Fruit fly (Drosophila melanogaster) whole organism, embryonic: ENCODE data around the gene CG10068.

Experiments
- Antp ChIP-seq: fragments of 200-800 bp; sonication (Bioruptor generic); optimal IDR thresholded peaks from 3 replicates; lab custom pipeline; 2016; ENCODE audit warnings: missing biosample characterization, missing genetic modification characterization
- Atf-2 ChIP-seq: fragments of 200-800 bp; sonication (Bioruptor generic); optimal IDR thresholded peaks from 2 replicates; lab custom pipeline; 2016; ENCODE audit warnings: missing biosample characterization, missing genetic modification characterization
- BEAF-32 ChIP-seq: fragments of 200-800 bp; sonication (Bioruptor generic); optimal IDR thresholded peaks from 3 replicates; lab custom pipeline; 2017; ENCODE audit warnings: missing biosample characterization, missing genetic modification characterization, mild to moderate bottlenecking, moderate library complexity, missing genetic modification reagents
- CG12659 ChIP-seq: fragments of 200-800 bp; sonication (Bioruptor generic); optimal IDR thresholded peaks from 3 replicates; lab custom pipeline; 2017; ENCODE audit warnings: mild to moderate bottlenecking, missing biosample characterization, missing genetic modification reagents, missing genetic modification characterization
- CG17612 ChIP-seq: fragments of 200-800 bp; sonication (Bioruptor generic); IDR thresholded peaks from 2 replicates; pipeline ENCODE4 v1.3.6; 2022; ENCODE audit warnings: missing biosample characterization, missing genetic modification characterization
- CG1792 ChIP-seq: fragments of 200-800 bp; sonication (Bioruptor generic); optimal IDR thresholded peaks from 2 replicates; lab custom pipeline; 2016; ENCODE audit warnings: missing biosample characterization, missing genetic modification characterization
- CG18262 ChIP-seq: fragments of 200-800 bp; optimal IDR thresholded peaks from 3 replicates; lab custom pipeline; 2019; ENCODE audit warnings: missing biosample characterization, mild to moderate bottlenecking, missing genetic modification characterization, moderate library complexity
- CG2116 ChIP-seq: fragments of 200-800 bp; sonication (Bioruptor generic); optimal IDR thresholded peaks from 3 replicates; lab custom pipeline; 2018; ENCODE audit warnings: missing biosample characterization, mild to moderate bottlenecking, missing genetic modification characterization
- CG2875 ChIP-seq: fragments of 200-800 bp; sonication (Bioruptor generic); optimal IDR thresholded peaks from 2 replicates; lab custom pipeline; 2017; ENCODE audit warnings: missing biosample characterization, mild to moderate bottlenecking, missing genetic modification characterization, missing genetic modification reagents
- CG30403 ChIP-seq: fragments of 200-800 bp; sonication (Bioruptor generic); optimal IDR thresholded peaks from 3 replicates; lab custom pipeline; 2016; ENCODE audit warnings: missing biosample characterization, missing genetic modification characterization
- CG6175 ChIP-seq: fragments of 200-800 bp; sonication (Bioruptor generic); IDR thresholded peaks from 3 replicates; pipeline ENCODE4 v1.3.6; 2022; ENCODE audit warnings: missing biosample characterization, missing genetic modification characterization
- CG6254 ChIP-seq: fragments of 200-800 bp; sonication (Bioruptor generic); optimal IDR thresholded peaks from 3 replicates; lab custom pipeline; 2017; ENCODE audit warnings: mild to moderate bottlenecking, missing biosample characterization, missing genetic modification reagents, missing genetic modification characterization
- CG7786 ChIP-seq: fragments of 200-800 bp; sonication (Bioruptor generic); optimal IDR thresholded peaks from 2 replicates; lab custom pipeline; 2016; ENCODE audit warnings: missing biosample characterization, missing genetic modification characterization
- CG8089 ChIP-seq: fragments of 200-800 bp; sonication (Bioruptor generic); optimal IDR thresholded peaks from 3 replicates; lab custom pipeline; 2016; ENCODE audit warnings: missing biosample characterization, missing genetic modification characterization
- CG8388 ChIP-seq: fragments of 200-800 bp; sonication (Bioruptor generic); optimal IDR thresholded peaks from 2 replicates; lab custom pipeline; 2019; ENCODE audit warnings: missing biosample characterization, mild to moderate bottlenecking, missing genetic modification characterization, moderate library complexity
- CG9437 ChIP-seq: fragments of 200-800 bp; sonication (Bioruptor generic); optimal IDR thresholded peaks from 2 replicates; lab custom pipeline; 2018; ENCODE audit warnings: missing biosample characterization, mild to moderate bottlenecking, missing genetic modification characterization
- Dref ChIP-seq: fragments of 200-800 bp; sonication (Bioruptor generic); IDR thresholded peaks from 2 replicates; pipeline ENCODE4 v1.3.6; 2022; ENCODE audit warnings: missing biosample characterization, missing genetic modification characterization
- HLH4C ChIP-seq: fragments of 200-800 bp; sonication (Bioruptor generic); IDR thresholded peaks from 3 replicates; pipeline ENCODE4 v1.3.6; 2022; ENCODE audit warnings: missing biosample characterization, missing genetic modification characterization; ENCODE audit not compliant: partially characterized antibody
- Hey ChIP-seq: fragments of 200-800 bp; sonication (Bioruptor generic); optimal IDR thresholded peaks from 3 replicates; lab custom pipeline; 2018; ENCODE audit warnings: missing biosample characterization, mild to moderate bottlenecking, missing genetic modification characterization
- HmgZ ChIP-seq: fragments of 200-800 bp; sonication (Bioruptor generic); optimal IDR thresholded peaks from 2 replicates; lab custom pipeline; 2018; ENCODE audit warnings: missing biosample characterization, mild to moderate bottlenecking, missing genetic modification characterization
- Hr3 ChIP-seq: fragments of 200-800 bp; sonication (Bioruptor generic); optimal IDR thresholded peaks from 3 replicates; lab custom pipeline; 2016; ENCODE audit warnings: missing biosample characterization, missing genetic modification characterization
- Lpt ChIP-seq: fragments of >200 bp; optimal IDR thresholded peaks from 2 replicates; lab custom pipeline; 2018; ENCODE audit warnings: missing biosample characterization, missing genetic modification characterization
- Max ChIP-seq: fragments of 200-800 bp; sonication (Bioruptor generic); optimal IDR thresholded peaks from 2 replicates; lab custom pipeline; 2016; ENCODE audit warnings: missing biosample characterization, mild to moderate bottlenecking, missing genetic modification characterization
- Mrtf ChIP-seq: fragments of 200-800 bp; sonication (Bioruptor generic); IDR thresholded peaks from 3 replicates; pipeline ENCODE4 v1.3.6; 2022; ENCODE audit warnings: missing biosample characterization, missing genetic modification characterization
- Rfx ChIP-seq: fragments of 200-800 bp; sonication (Bioruptor generic); IDR thresholded peaks from 2 replicates; pipeline ENCODE4 v1.3.6; 2022; ENCODE audit warnings: missing biosample characterization, missing genetic modification characterization
- Taf1 ChIP-seq: fragments of 200-800 bp; sonication (Bioruptor generic); IDR thresholded peaks from 2 replicates; pipeline ENCODE4 v1.3.6; 2022; ENCODE audit warnings: missing biosample characterization, missing genetic modification characterization
- abd-A ChIP-seq: fragments of 200-800 bp; sonication (Bioruptor generic); optimal IDR thresholded peaks from 3 replicates; lab custom pipeline; 2019; ENCODE audit warnings: missing biosample characterization, mild to moderate bottlenecking, missing genetic modification characterization, moderate library complexity
- al ChIP-seq: fragments of 200-800 bp; sonication (Bioruptor generic); IDR thresholded peaks from 2 replicates; pipeline ENCODE4 v1.3.6; 2022; ENCODE audit warnings: missing biosample characterization, missing genetic modification characterization
- bcd ChIP-seq: fragments of 200-800 bp; sonication (Bioruptor generic); optimal IDR thresholded peaks from 2 replicates; lab custom pipeline; 2017; ENCODE audit warnings: missing biosample characterization, mild to moderate bottlenecking, missing genetic modification characterization
- bigmax ChIP-seq: fragments of 200-800 bp; sonication (Bioruptor generic); optimal IDR thresholded peaks from 2 replicates; lab custom pipeline; 2018; ENCODE audit warnings: missing biosample characterization, mild to moderate bottlenecking, missing genetic modification characterization
- cato ChIP-seq: fragments of 200-800 bp; sonication (Bioruptor generic); optimal IDR thresholded peaks from 2 replicates; lab custom pipeline; 2016; ENCODE audit warnings: missing biosample characterization, missing genetic modification characterization, borderline replicate concordance
- cg ChIP-seq: fragments of 200-800 bp; sonication (Bioruptor generic); optimal IDR thresholded peaks from 3 replicates; lab custom pipeline; 2019; ENCODE audit warnings: missing biosample characterization, mild to moderate bottlenecking, missing genetic modification characterization, moderate library complexity
- ci ChIP-seq: fragments of 200-800 bp; sonication (Bioruptor generic); IDR thresholded peaks from 3 replicates; pipeline ENCODE4 v1.3.6; 2022; ENCODE audit warnings: missing biosample characterization, missing genetic modification characterization
- croc ChIP-seq: fragments of 200-800 bp; sonication (Bioruptor generic); conservative IDR thresholded peaks from 3 replicates; pipeline ENCODE4 v1.3.6; 2022; ENCODE audit warnings: missing biosample characterization, missing genetic modification characterization
- dati ChIP-seq: fragments of 200-800 bp; sonication (Bioruptor generic); IDR thresholded peaks from 2 replicates; pipeline ENCODE4 v1.3.6; 2022; ENCODE audit warnings: missing biosample characterization, missing genetic modification characterization
- dm ChIP-seq: fragments of 200-800 bp; sonication (Bioruptor generic); optimal IDR thresholded peaks from 3 replicates; lab custom pipeline; 2016; ENCODE audit warnings: missing biosample characterization, missing genetic modification characterization
- ftz-f1 ChIP-seq: fragments of 200-800 bp; sonication (Bioruptor generic); optimal IDR thresholded peaks from 2 replicates; lab custom pipeline; 2016; ENCODE audit warnings: missing biosample characterization, missing genetic modification characterization
- gt ChIP-seq: fragments of 200-800 bp; sonication (Bioruptor generic); IDR thresholded peaks from 2 replicates; pipeline ENCODE4 v1.3.6; 2022; ENCODE audit warnings: missing biosample characterization, missing genetic modification characterization
- insv ChIP-seq, 2 experiments: fragments of 200-800 bp; sonication (Bioruptor generic); optimal IDR thresholded peaks; 3 replicates each; lab custom pipeline; 2016 to 2018; ENCODE audit warnings: missing biosample characterization in 2 of 2, missing genetic modification characterization in 2 of 2
- kni ChIP-seq: fragments of 200-800 bp; sonication (Bioruptor generic); optimal IDR thresholded peaks from 3 replicates; lab custom pipeline; 2017; ENCODE audit warnings: mild to moderate bottlenecking, missing biosample characterization, missing genetic modification reagents, missing genetic modification characterization
- nerfin-2 ChIP-seq: fragments of 200-800 bp; sonication (Bioruptor generic); IDR thresholded peaks from 2 replicates; pipeline ENCODE4 v1.3.6; 2022; ENCODE audit warnings: missing biosample characterization, missing genetic modification characterization; ENCODE audit not compliant: partially characterized antibody
- nmo ChIP-seq: fragments of 200-800 bp; sonication (Bioruptor generic); optimal IDR thresholded peaks from 2 replicates; lab custom pipeline; 2018; ENCODE audit warnings: missing biosample characterization, mild to moderate bottlenecking, missing genetic modification characterization, moderate library complexity
- nom ChIP-seq: fragments of 200-800 bp; sonication (Bioruptor generic); optimal IDR thresholded peaks from 2 replicates; lab custom pipeline; 2017; ENCODE audit warnings: missing biosample characterization, missing genetic modification characterization, mild to moderate bottlenecking, moderate library complexity, missing genetic modification reagents
- otp ChIP-seq: fragments of 200-800 bp; sonication (Bioruptor generic); IDR thresholded peaks from 3 replicates; pipeline ENCODE4, ENCODE4 v1.3.6; 2022; ENCODE audit warnings: missing biosample characterization, missing genetic modification characterization
- prd ChIP-seq, 3 experiments: fragments of >200 bp in 2 of 3; fragments of 200-800 bp in 1 of 3; sonication (Bioruptor generic) in 1 of 3; optimal IDR thresholded peaks in 2 of 3; IDR thresholded peaks in 1 of 3; 2 replicates in 2 of 3; 3 replicates in 1 of 3; pipeline versions ENCODE4 v1.3.6 to Lab custom; 2017 to 2022; ENCODE audit warnings: missing biosample characterization in 1 of 3, missing genetic modification characterization in 1 of 3
- pzg ChIP-seq: fragments of 200-800 bp; sonication (Bioruptor generic); optimal IDR thresholded peaks from 3 replicates; lab custom pipeline; 2018; ENCODE audit warnings: missing biosample characterization, mild to moderate bottlenecking, missing genetic modification characterization, moderate library complexity
- seq ChIP-seq: fragments of 200-800 bp; sonication (Bioruptor generic); IDR thresholded peaks from 2 replicates; pipeline ENCODE4 v1.3.6; 2022; ENCODE audit warnings: missing biosample characterization, missing genetic modification characterization
- ssp ChIP-seq: fragments of 200-800 bp; sonication (Bioruptor generic); IDR thresholded peaks from 2 replicates; pipeline ENCODE4 v1.3.6; 2022; ENCODE audit warnings: missing biosample characterization, missing genetic modification characterization
- unpg ChIP-seq: fragments of 200-800 bp; sonication (Bioruptor generic); optimal IDR thresholded peaks from 3 replicates; lab custom pipeline; 2018; ENCODE audit warnings: missing biosample characterization, mild to moderate bottlenecking, missing genetic modification characterization, moderate library complexity

The CG10068 gene

DNA sequence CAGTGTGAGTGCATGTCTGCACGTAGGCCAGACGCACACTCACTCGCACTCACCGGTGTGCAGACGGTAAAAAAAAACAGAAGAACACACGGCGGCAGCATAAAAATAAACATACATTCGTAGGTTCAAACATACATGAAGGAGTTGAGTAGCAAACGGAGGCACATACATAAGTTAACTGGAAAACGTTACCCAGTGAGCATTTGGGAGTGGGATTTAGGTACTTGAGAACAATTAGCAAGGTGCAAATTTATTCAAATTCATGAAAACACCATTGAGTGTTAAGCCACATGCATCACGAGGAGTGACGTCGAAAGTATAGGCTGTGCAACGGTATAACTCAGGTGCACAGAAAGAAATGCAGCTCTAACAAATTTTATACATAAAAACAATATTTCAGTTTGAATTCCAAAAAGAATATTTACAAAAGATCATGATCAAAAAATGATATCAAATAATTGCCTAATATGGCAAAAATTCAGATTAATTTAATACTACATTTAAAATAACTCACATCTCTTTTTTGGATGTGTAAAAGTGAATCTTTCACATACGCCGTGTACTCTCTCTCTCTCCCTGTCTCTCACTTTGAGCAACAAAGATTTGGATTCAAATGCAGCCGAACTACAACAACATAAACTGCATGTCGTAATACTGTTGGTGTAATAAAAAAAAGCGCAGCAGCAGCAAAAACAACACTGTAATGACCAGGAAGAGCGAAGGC is 19.1 kb downstream of the CG10068 start (continued):
- TF ChIP-seq Atf-2 (peak; percentile 94), cato (GFP tag; lab: Kevin White, UChicago) (peak; percentile 95), dm (GFP tag; lab: Kevin White, UChicago) (peak; percentile 79), nerfin-2 (no peak), Rfx (GFP tag; lab: Robert Waterston, UW) (no peak), otp (GFP tag; lab: Robert Waterston, UW) (no peak), Hr3 (GFP tag; lab: Kevin White, UChicago) (peak; percentile 96), unpg (peak; percentile 96), seq (GFP tag; lab: Robert Waterston, UW) (no peak), al (GFP tag; lab: Robert Waterston, UW) (no peak), Lpt (GFP tag; lab: Kevin White, UChicago) (no peak), cg (GFP tag; lab: Kevin White, UChicago) (peak; percentile 95), ftz-f1 (no peak), ssp (GFP tag; lab: Robert Waterston, UW) (no peak), HLH4C (GFP tag; lab: Robert Waterston, UW) (no peak), CG2116 (GFP tag; lab: Kevin White, UChicago) (peak; percentile 74), bigmax (GFP tag; lab: Kevin White, UChicago) (no peak), abd-A (tag; lab: Kevin White, UChicago) (no peak), CG8388 (GFP tag; lab: Kevin White, UChicago) (peak; percentile 97), CG8089 (peak; percentile 88), croc (GFP tag; lab: Robert Waterston, UW) (peak; percentile 97), CG1792 (GFP tag; lab: Kevin White, UChicago) (peak; percentile 86), CG17612 (no peak), CG18262 (tag; lab: Kevin White, UChicago) (peak; percentile 99), insv (GFP tag; optimal IDR thresholded peaks at IDR 0.05; lab: Kevin White, UChicago) (no peak), CG9437 (peak; percentile 92), pzg (no peak), Dref (GFP tag; lab: Robert Waterston, UW) (no peak), BEAF-32 (no peak), CG7786 (GFP tag; lab: Kevin White, UChicago) (peak; percentile 83), Antp (GFP tag; lab: Kevin White, UChicago) (peak; percentile 71), CG6254 (GFP tag; lab: Kevin White, UChicago) (peak; percentile 93), CG30403 (GFP tag; lab: Kevin White, UChicago) (peak; percentile 95), bcd (GFP tag; lab: Kevin White, UChicago) (peak; percentile 91), nmo (GFP tag; lab: Kevin White, UChicago) (peak; percentile 99), Taf1 (GFP tag; lab: Robert Waterston, UW) (no peak), Hey (peak; percentile 39), ci (no peak), HmgZ (tag; lab: Kevin White, UChicago) (peak; percentile 84), gt (GFP tag; lab: Robert Waterston, UW) (no peak), prd (optimal IDR thresholded peaks at IDR 0.05; lab: Kevin White, UChicago) (no peak), prd (GFP tag; IDR thresholded peaks at IDR 0.05; lab: Robert Waterston, UW) (no peak), nom (peak; percentile 62), CG2875 (peak; percentile 92), CG12659 (peak; percentile 93), dati (GFP tag; lab: Robert Waterston, UW) (no peak), CG6175 (GFP tag; lab: Robert Waterston, UW) (no peak), Max (GFP tag; lab: Kevin White, UChicago) (peak; percentile 92), Mrtf (GFP tag; lab: Robert Waterston, UW) (no peak), kni (peak; percentile 73)
